Worm (Caenorhabditis elegans) whole organism, midembryonic: Measurements from ENCODE around the gene nhr-246.

Experiments
- T22C8.4 ChIP-seq: fragments of 200-800 bp; sonication (Bioruptor generic); IDR thresholded peaks from 2 replicates; pipeline ENCODE4 v1.3.6; 2022; ENCODE audit warnings: missing genetic modification characterization, missing compliant biosample characterization
- med-1 ChIP-seq: sonication (generic microtip); optimal IDR thresholded peaks from 2 replicates; lab custom pipeline; 2017; ENCODE audit warnings: missing genetic modification characterization, mild to moderate bottlenecking, missing compliant biosample characterization, antibody characterized with exemption, missing genetic modification reagents; ENCODE audit not compliant: insufficient read depth

- TF ChIP-seq med-1 (GFP tag; lab: Kevin White, UChicago) (no peak), T22C8.4 (GFP tag; lab: Robert Waterston, UW) (no peak)
These were observed 28.4 kb upstream of the nhr-246 start, which contains the start of gene cyp-34A1 for ce11 chrV:15287856-15288255.
